Worm (Caenorhabditis elegans): ENCODE measurements around the gene mom-1.

DNA sequence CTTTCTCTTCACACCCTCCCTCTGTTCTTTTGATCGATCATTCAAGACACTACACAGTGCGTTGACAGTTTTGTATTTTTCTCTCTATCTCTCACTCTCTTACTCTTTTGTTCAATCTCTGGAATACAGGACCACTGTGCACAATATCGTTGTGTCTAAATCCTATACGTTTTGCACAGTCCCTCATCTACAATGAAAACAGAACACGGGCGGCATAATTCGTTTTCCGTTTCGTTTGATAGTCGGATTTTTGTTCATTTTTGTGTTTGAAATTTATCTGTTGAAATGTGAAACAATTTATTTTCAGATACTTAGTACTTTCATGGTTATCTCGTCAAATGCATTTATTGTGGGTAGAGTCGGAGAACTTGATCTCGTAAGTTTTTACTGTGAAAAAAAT lies 48.6 kb downstream of the mom-1 start, which contains the start of gene C03B1.7:
- TF ChIP-seq ztf-11 (tag; optimal IDR thresholded peaks at IDR 0.05), result no peak
- TF ChIP-seq nhr-25 (tag; optimal IDR thresholded peaks at IDR 0.05; ENCODE audit: borderline replicate concordance, insufficient read depth), result no peak
- TF ChIP-seq nhr-77 (tag; optimal IDR thresholded peaks at IDR 0.05), result no peak
- TF ChIP-seq ceh-82 (tag; optimal IDR thresholded peaks at IDR 0.05), result no peak
- TF ChIP-seq unc-130 (GFP tag; optimal IDR thresholded peaks at IDR 0.05), result no peak
- no peak for TF ChIP-seq fkh-10 (GFP tag; optimal IDR thresholded peaks at IDR 0.05)
- no peak for TF ChIP-seq ceh-44 (GFP tag; IDR thresholded peaks at IDR 0.05)
- TF ChIP-seq nhr-11 (tag; optimal IDR thresholded peaks at IDR 0.05), result no peak
- TF ChIP-seq pha-4 (GFP tag; IDR thresholded peaks at IDR 0.05), result no peak
- no peak for TF ChIP-seq pha-4 (tag; optimal IDR thresholded peaks at IDR 0.05)
- TF ChIP-seq pqm-1 (tag; optimal IDR thresholded peaks at IDR 0.05), result no peak
- no peak for TF ChIP-seq snpc-4 (tag; optimal IDR thresholded peaks at IDR 0.05)

Data from whole organism, L4 larva.